Worm (Caenorhabditis elegans): ENCODE results near the gene M151.2.

- TF ChIP-seq ztf-23 (GFP tag; IDR thresholded peaks at IDR 0.05) (no peak), ref-1 (GFP tag; conservative IDR thresholded peaks at IDR 0.05) (no peak), tab-1 (GFP tag; IDR thresholded peaks at IDR 0.05) (no peak)
Observed at ce11 chrII:3598721-3599120, 32.2 kb upstream of the M151.2 start, which contains the start of gene Y49F6A.11.
